Worm (Caenorhabditis elegans): ENCODE results near the gene hot-6.
A peak's percentile ranks its signal among the peaks of the same experiment; 100 is the strongest.

DNA sequence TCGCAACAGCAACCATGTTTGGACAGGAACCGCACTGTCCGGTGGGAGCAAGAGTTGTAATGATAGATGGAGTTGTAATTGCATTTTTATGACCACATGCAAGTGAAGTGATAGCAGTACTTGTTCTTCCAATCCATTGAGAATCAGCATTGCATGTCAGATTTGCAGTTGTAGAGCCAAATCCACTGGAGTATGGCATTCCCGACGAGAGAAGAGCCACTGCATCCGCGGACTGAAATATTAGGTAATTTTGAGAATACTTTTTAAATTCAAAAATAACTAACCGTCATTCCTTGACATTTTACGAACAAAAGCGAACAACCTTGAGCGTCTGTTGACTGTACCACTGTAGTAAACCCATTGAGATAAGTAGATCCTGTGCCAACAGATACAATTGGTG is 47.6 kb downstream of the hot-6 start:
- no peak for TF ChIP-seq spr-1 (tag; optimal IDR thresholded peaks at IDR 0.05)
- TF ChIP-seq Y75B8A.6 (GFP tag; IDR thresholded peaks at IDR 0.05), result no peak
- no peak for TF ChIP-seq nhr-77 (tag; optimal IDR thresholded peaks at IDR 0.05)
- no peak for TF ChIP-seq nhr-237 (tag; optimal IDR thresholded peaks at IDR 0.05)
- TF ChIP-seq unc-62 (GFP tag; optimal IDR thresholded peaks at IDR 0.05 in 1 of 2), result peak in 1 of 2 experiments; percentile 91
- no peak for TF ChIP-seq unc-62 (tag; optimal IDR thresholded peaks at IDR 0.05)
- no peak for TF ChIP-seq egl-27 (tag; optimal IDR thresholded peaks at IDR 0.05)
- TF ChIP-seq nhr-28 (tag; optimal IDR thresholded peaks at IDR 0.05), result no peak
- TF ChIP-seq ces-1 (GFP tag; optimal IDR thresholded peaks at IDR 0.05), result no peak
- TF ChIP-seq snpc-4 (tag; optimal IDR thresholded peaks at IDR 0.05), result no peak
- TF ChIP-seq unc-130 (GFP tag; optimal IDR thresholded peaks at IDR 0.05), result no peak
- TF ChIP-seq hlh-11 (tag; optimal IDR thresholded peaks at IDR 0.05), result no peak
- TF ChIP-seq pha-4 (GFP tag; IDR thresholded peaks at IDR 0.05), result no peak
- TF ChIP-seq pha-4 (tag; optimal IDR thresholded peaks at IDR 0.05), result no peak
- no peak for TF ChIP-seq aly-2 (tag; optimal IDR thresholded peaks at IDR 0.05)
- TF ChIP-seq lin-39 (tag; optimal IDR thresholded peaks at IDR 0.05), result no peak
